Fruit fly (Drosophila melanogaster): ENCODE measurements around the gene AIF.
A peak's percentile ranks its signal among the peaks of the same experiment; 100 is the strongest.

Gene AIF

DNA sequence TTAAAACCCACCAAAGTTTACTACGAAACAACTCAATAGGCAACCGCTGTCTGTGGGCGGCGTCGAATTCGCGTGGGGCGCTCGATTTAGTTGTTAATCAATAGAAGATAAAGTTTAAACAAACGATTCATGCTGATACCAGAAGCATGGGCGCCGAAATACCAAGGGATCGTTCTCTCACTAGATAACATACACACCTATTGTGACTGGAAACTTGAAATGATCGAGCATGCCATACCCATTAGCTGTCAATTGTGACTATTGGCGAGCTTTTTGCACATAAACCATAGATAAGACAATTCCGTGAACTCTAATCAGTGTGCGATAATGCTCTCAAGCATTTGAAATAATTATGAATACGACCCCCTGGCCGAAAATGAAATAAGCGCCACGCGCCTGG lies 27.8 kb downstream of the AIF start (continued):
- peak; percentile 23 for TF ChIP-seq CG6254 (GFP tag; optimal IDR thresholded peaks at IDR 0.05)
- peak; percentile 34 for TF ChIP-seq CG3407 (GFP tag; optimal IDR thresholded peaks at IDR 0.05)
- no peak for TF ChIP-seq Kr (GFP tag; optimal IDR thresholded peaks at IDR 0.05)
- no peak for TF ChIP-seq zf30C (GFP tag; optimal IDR thresholded peaks at IDR 0.05)
- TF ChIP-seq ATbp (GFP tag; optimal IDR thresholded peaks at IDR 0.05): peak; percentile 73
- peak; percentile 64; the same call in 1 of the 2 replicates for TF ChIP-seq Nf-YA (GFP tag; IDR thresholded peaks at IDR 0.05)
- TF ChIP-seq kah (GFP tag; optimal IDR thresholded peaks at IDR 0.05): peak; percentile 39
- peak; percentile 86 for TF ChIP-seq Rfx (GFP tag; IDR thresholded peaks at IDR 0.05)
- 0 out of 2 replicates have a peak, but pooled peaks have one; percentile 5 for TF ChIP-seq aop (GFP tag; IDR thresholded peaks at IDR 0.05)
- TF ChIP-seq cato (GFP tag; optimal IDR thresholded peaks at IDR 0.05; ENCODE audit: borderline replicate concordance): no peak
- TF ChIP-seq Usf (GFP tag; optimal IDR thresholded peaks at IDR 0.05): peak; percentile 28
- no peak for TF ChIP-seq CG4617 (GFP tag; optimal IDR thresholded peaks at IDR 0.05; ENCODE audit: borderline replicate concordance)
- peak; percentile 66 for TF ChIP-seq CG11695 (GFP tag; IDR thresholded peaks at IDR 0.05)
- TF ChIP-seq Blimp-1 (GFP tag; optimal IDR thresholded peaks at IDR 0.05): peak; percentile 61
- peak; percentile 26 for TF ChIP-seq CG8089 (GFP tag; optimal IDR thresholded peaks at IDR 0.05)
- peak; percentile 17; the same call in 1 of the 3 replicates for TF ChIP-seq CG17361 (GFP tag; IDR thresholded peaks at IDR 0.05)
- peak; percentile 68 for TF ChIP-seq CG1233 (GFP tag; optimal IDR thresholded peaks at IDR 0.05)
- peak; percentile 96 for TF ChIP-seq Med (GFP tag)
- TF ChIP-seq CG6175 (GFP tag; IDR thresholded peaks at IDR 0.05): 0 out of 3 replicates have a peak, but pooled peaks have one; percentile 48
- no peak; the same call in 1 of the 2 replicates for TF ChIP-seq CG10321 (GFP tag; IDR thresholded peaks at IDR 0.05)
- peak; percentile 60 for TF ChIP-seq Bteb2 (GFP tag; optimal IDR thresholded peaks at IDR 0.05)
- TF ChIP-seq croc (GFP tag; conservative IDR thresholded peaks at IDR 0.05): peak; percentile 21; the same call in 1 of the 3 replicates
- TF ChIP-seq ken (GFP tag; IDR thresholded peaks at IDR 0.05): peak; percentile 69
- TF ChIP-seq Ptx1 (GFP tag; IDR thresholded peaks at IDR 0.05): peak; percentile 83
- TF ChIP-seq Oli (tag; optimal IDR thresholded peaks at IDR 0.05): peak; percentile 84
- TF ChIP-seq chn (GFP tag; optimal IDR thresholded peaks at IDR 0.05): peak; percentile 74
- TF ChIP-seq CG11093 (GFP tag; IDR thresholded peaks at IDR 0.05): peak; percentile 61; the same call in 1 of the 3 replicates
- peak; percentile 73 to 82 for TF ChIP-seq Pdp1 (GFP tag; optimal IDR thresholded peaks at IDR 0.05)
- no peak for TF ChIP-seq yki (optimal IDR thresholded peaks at IDR 0.05)
- no peak for TF ChIP-seq Drgx (GFP tag; IDR thresholded peaks at IDR 0.05)
- TF ChIP-seq HLH4C (GFP tag; IDR thresholded peaks at IDR 0.05; ENCODE audit: partially characterized antibody): no peak
- TF ChIP-seq CG4424 (GFP tag; optimal IDR thresholded peaks at IDR 0.05): peak; percentile 47
- TF ChIP-seq CG12659 (GFP tag; optimal IDR thresholded peaks at IDR 0.05): peak; percentile 70
- no peak for TF ChIP-seq CG1832 (GFP tag; optimal IDR thresholded peaks at IDR 0.05)
- TF ChIP-seq tx (GFP tag; optimal IDR thresholded peaks at IDR 0.05): peak; percentile 79
- peak; percentile 86 for TF ChIP-seq CG2678 (tag; optimal IDR thresholded peaks at IDR 0.05)
- TF ChIP-seq CG6854 (GFP tag; optimal IDR thresholded peaks at IDR 0.05): no peak
- no peak for TF ChIP-seq Poxn (GFP tag; IDR thresholded peaks at IDR 0.05)
- TF ChIP-seq E2f1 (GFP tag; IDR thresholded peaks at IDR 0.05): peak; percentile 73
- peak; percentile 64 for TF ChIP-seq Ssrp (tag; optimal IDR thresholded peaks at IDR 0.05)
- TF ChIP-seq salm (tag; optimal IDR thresholded peaks at IDR 0.05): peak; percentile 72
- TF ChIP-seq luna (GFP tag; optimal IDR thresholded peaks at IDR 0.05): peak; percentile 21
- peak; percentile 58; the same call in 2 of the 3 replicates for TF ChIP-seq H15 (GFP tag; IDR thresholded peaks at IDR 0.05)
- TF ChIP-seq tna (GFP tag; IDR thresholded peaks at IDR 0.05; ENCODE audit: partially characterized antibody): no peak
- TF ChIP-seq crc (GFP tag; optimal IDR thresholded peaks at IDR 0.05): peak; percentile 24
- TF ChIP-seq CG8924 (tag; optimal IDR thresholded peaks at IDR 0.05): peak; percentile 73
- peak; percentile 58 for TF ChIP-seq CG11398 (GFP tag; optimal IDR thresholded peaks at IDR 0.05)
- 0 out of 3 replicates have a peak, but pooled peaks have one; percentile 53 for TF ChIP-seq otp (GFP tag; IDR thresholded peaks at IDR 0.05)
- TF ChIP-seq CG14965 (GFP tag; optimal IDR thresholded peaks at IDR 0.05; ENCODE audit: borderline replicate concordance): no peak
- TF ChIP-seq hkb (optimal IDR thresholded peaks at IDR 0.05): no peak
- peak; percentile 73 for TF ChIP-seq hkb (GFP tag; IDR thresholded peaks at IDR 0.05)
